Worm (Caenorhabditis elegans): ENCODE results near the gene C33D9.8.
"Not testable (repeated sequence)": the region's sequence is repeated elsewhere in the genome, so short reads cannot be mapped to it uniquely, and the experiment has no call there.

C33D9.8 gene

DNA sequence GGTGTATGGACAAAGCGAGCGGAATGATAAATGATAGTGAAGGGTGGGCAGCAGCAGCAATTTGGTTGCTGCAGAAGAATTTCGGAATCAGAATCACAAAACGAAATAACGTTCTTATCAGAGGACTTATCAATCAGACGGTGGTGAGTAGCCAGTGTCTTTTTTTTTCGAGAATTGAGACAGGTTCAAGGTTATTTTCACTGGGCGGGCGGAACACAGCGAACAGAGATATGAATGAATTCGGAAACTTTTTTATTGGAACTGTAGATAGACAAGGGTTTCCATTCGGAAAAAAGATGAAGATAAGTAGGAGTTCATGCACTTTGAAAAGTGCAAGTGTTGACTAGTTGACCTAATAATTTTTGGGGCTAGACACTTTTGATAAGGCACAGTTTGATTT lies 6.7 kb upstream of the C33D9.8 start (continued):
- TF ChIP-seq rpc-1 (optimal IDR thresholded peaks at IDR 0.05): no peak
- no peak for TF ChIP-seq rpc-1 (tag; optimal IDR thresholded peaks at IDR 0.05)
- no peak for TF ChIP-seq lag-1 (GFP tag; IDR thresholded peaks at IDR 0.05)
- TF ChIP-seq egl-18 (GFP tag; IDR thresholded peaks at IDR 0.05): no peak
- TF ChIP-seq K11D2.4 (GFP tag; IDR thresholded peaks at IDR 0.05): no peak
- no peak for TF ChIP-seq fkh-3 (tag; optimal IDR thresholded peaks at IDR 0.05)
- no peak for TF ChIP-seq madf-6 (GFP tag; IDR thresholded peaks at IDR 0.05)
- TF ChIP-seq hlh-12 (tag; optimal IDR thresholded peaks at IDR 0.05): no peak
- TF ChIP-seq ztf-25 (GFP tag; IDR thresholded peaks at IDR 0.05): no peak
- no peak for TF ChIP-seq rec-8 (tag; optimal IDR thresholded peaks at IDR 0.05)

DNA sequence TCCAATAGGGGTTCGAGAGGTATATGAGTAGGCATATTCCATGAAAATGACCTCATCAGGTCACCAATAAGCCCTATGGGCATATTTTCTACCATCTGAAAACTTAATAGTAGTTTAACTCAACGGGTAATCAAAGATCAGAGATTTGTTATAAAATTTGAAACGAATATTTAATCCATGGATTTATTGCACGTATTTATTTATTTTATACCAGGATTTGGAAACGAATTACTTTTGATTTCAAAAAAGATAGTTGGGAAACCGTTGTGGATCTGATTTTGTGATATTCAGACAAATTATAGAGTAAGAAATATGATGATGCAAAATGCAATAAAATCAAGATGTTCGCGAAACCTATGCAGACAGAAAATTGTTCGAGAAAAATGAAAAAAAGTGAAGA lies 6.3 kb upstream of the C33D9.8 start, which contains the start of gene C33D9.3:
TSS of gene C33D9.3 (minus strand) at position 101 of the 400 bp plus-strand sequence.
- TF ChIP-seq sea-2 (GFP tag; IDR thresholded peaks at IDR 0.05): no peak
- no peak for TF ChIP-seq ceh-27 (GFP tag; optimal IDR thresholded peaks at IDR 0.05)
- no peak for TF ChIP-seq dpl-1 (GFP tag; optimal IDR thresholded peaks at IDR 0.05)
- TF ChIP-seq ztf-6 (GFP tag; IDR thresholded peaks at IDR 0.05): no peak

DNA sequence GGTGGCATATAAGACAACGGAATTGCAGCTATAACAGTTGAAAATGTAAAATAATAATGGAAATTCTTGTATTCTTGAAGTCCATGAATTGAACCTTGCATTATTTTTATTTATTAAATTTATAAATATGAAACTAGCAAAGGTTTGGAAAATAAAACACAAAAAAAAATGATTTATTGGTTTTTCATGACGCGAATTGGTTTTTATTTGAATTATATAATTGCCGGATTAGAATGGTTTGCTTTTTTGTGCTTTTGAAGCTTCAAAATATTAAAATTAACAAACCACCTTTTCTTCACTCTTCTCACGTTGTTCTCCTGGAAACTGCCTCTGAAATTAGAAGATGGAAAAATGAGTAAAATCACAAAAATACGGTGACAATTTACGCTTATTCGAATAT lies 3.6 kb upstream of the C33D9.8 start, which contains the start of gene sru-35:
TSS of gene sru-35 (minus strand) at position 101 of the 400 bp plus-strand sequence.
- TF ChIP-seq ceh-100 (GFP tag; IDR thresholded peaks at IDR 0.05): no peak
- no peak for TF ChIP-seq bed-1 (GFP tag; IDR thresholded peaks at IDR 0.05)
- no peak for TF ChIP-seq tbx-9 (tag; optimal IDR thresholded peaks at IDR 0.05; ENCODE audit: borderline replicate concordance)
- TF ChIP-seq B0035.1 (tag; optimal IDR thresholded peaks at IDR 0.05): no peak
- TF ChIP-seq T07F8.4 (tag; optimal IDR thresholded peaks at IDR 0.05): no peak
- TF ChIP-seq ztf-3 (GFP tag; optimal IDR thresholded peaks at IDR 0.05): no peak
- TF ChIP-seq zim-3 (tag; optimal IDR thresholded peaks at IDR 0.05): no peak
- no peak for TF ChIP-seq mcd-1 (GFP tag; IDR thresholded peaks at IDR 0.05)
- no peak for TF ChIP-seq snpc-1.1 (tag; optimal IDR thresholded peaks at IDR 0.05; ENCODE audit: insufficient read depth)
- TF ChIP-seq aptf-2 (GFP tag; conservative IDR thresholded peaks at IDR 0.05): no peak

DNA sequence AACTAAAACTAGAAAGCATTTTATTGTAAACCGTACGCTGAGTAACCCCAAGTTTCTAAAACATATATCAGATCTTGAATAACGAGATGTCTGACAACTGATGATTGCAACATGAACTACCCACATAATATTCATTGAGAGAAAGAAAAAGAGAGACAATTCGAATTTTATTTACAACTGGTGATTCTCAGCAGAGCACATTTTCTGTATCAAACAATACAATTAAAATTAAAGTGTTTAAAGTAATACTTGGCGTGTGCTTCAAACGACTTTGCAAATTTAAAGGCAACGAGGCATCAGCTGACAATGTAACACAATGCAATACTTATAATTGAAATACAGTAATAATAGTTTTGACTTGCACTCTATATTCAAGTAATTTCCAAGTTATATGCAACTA lies 1.5 kb upstream of the C33D9.8 start, which contains the start of gene C33D9.10:
TSS of gene C33D9.10 (minus strand) at position 101 of the 400 bp plus-strand sequence.
- not testable (repeated sequence) for TF ChIP-seq lin-26 (GFP tag; IDR thresholded peaks at IDR 0.05); ceh-100 (GFP tag; IDR thresholded peaks at IDR 0.05); Y79H2A.3 (GFP tag; conservative IDR thresholded peaks at IDR 0.05)

ce11 chrIV:8784855-8785327 lies 1.7 kb downstream of the C33D9.8 start, which contains the start of gene C33D9.13:
Gene C33D9.13, minus strand, starts transcription at chrIV:8785277.
- TF ChIP-seq D2030.7 (GFP tag; IDR thresholded peaks at IDR 0.05): no peak
- TF ChIP-seq cebp-1 (GFP tag; IDR thresholded peaks at IDR 0.05): peak; percentile 92
- TF ChIP-seq cebp-1 (tag; optimal IDR thresholded peaks at IDR 0.05): peak; percentile 98
- no peak for TF ChIP-seq let-607 (tag; optimal IDR thresholded peaks at IDR 0.05)
- no peak for TF ChIP-seq die-1 (tag; optimal IDR thresholded peaks at IDR 0.05)
- no peak for TF ChIP-seq Y79H2A.3 (GFP tag; conservative IDR thresholded peaks at IDR 0.05)
- TF ChIP-seq chd-7 (tag; optimal IDR thresholded peaks at IDR 0.05): no peak
- TF ChIP-seq ztf-26 (tag; optimal IDR thresholded peaks at IDR 0.05): no peak

Data from whole organism, young adult.